Worm (Caenorhabditis elegans): ENCODE results near the gene F54E7.6.

F54E7.6 gene

ce11 chrIII:5642692-5643091 is 18.2 kb downstream of the F54E7.6 start:
- TF ChIP-seq ref-1 (GFP tag; conservative IDR thresholded peaks at IDR 0.05) (no peak), T22C8.4 (GFP tag; IDR thresholded peaks at IDR 0.05) (no peak), flt-1 (GFP tag; IDR thresholded peaks at IDR 0.05) (no peak), med-1 (GFP tag; optimal IDR thresholded peaks at IDR 0.05; ENCODE audit: insufficient read depth) (no peak), cog-1 (tag; optimal IDR thresholded peaks at IDR 0.05) (no peak), ztf-29 (GFP tag; IDR thresholded peaks at IDR 0.05) (no peak), klf-2 (GFP tag; conservative IDR thresholded peaks at IDR 0.05) (no peak), ztf-23 (GFP tag; IDR thresholded peaks at IDR 0.05) (no peak), tab-1 (GFP tag; IDR thresholded peaks at IDR 0.05) (no peak)

- TF ChIP-seq med-1 (GFP tag; optimal IDR thresholded peaks at IDR 0.05; ENCODE audit: insufficient read depth) (no peak), tab-1 (GFP tag; IDR thresholded peaks at IDR 0.05) (no peak)
Observed at ce11 chrIII:5639893-5640292, 21.0 kb downstream of the F54E7.6 start.

ce11 chrIII:5637297-5637876 is 23.5 kb downstream of the F54E7.6 start:
- peak; percentile 48; the same call in 1 of the 2 replicates for TF ChIP-seq klf-2 (GFP tag; conservative IDR thresholded peaks at IDR 0.05)
- TF ChIP-seq ztf-23 (GFP tag; IDR thresholded peaks at IDR 0.05): peak; percentile 55; the same call in 1 of the 2 replicates
- peak; percentile 82 for TF ChIP-seq flt-1 (GFP tag; IDR thresholded peaks at IDR 0.05)
- TF ChIP-seq T22C8.4 (GFP tag; IDR thresholded peaks at IDR 0.05): 0 out of 2 replicates have a peak, but pooled peaks have one; percentile 14
- TF ChIP-seq tab-1 (GFP tag; IDR thresholded peaks at IDR 0.05): peak; percentile 75; the same call in 1 of the 2 replicates

ce11 chrIII:5635179-5635578 is 25.7 kb downstream of the F54E7.6 start, which contains the start of gene ckk-1:
Gene ckk-1 (plus strand): TSS chrIII:5635479.
- no peak for TF ChIP-seq ztf-23 (GFP tag; IDR thresholded peaks at IDR 0.05)

- TF ChIP-seq cog-1 (tag; optimal IDR thresholded peaks at IDR 0.05): no peak
- TF ChIP-seq ref-1 (GFP tag; conservative IDR thresholded peaks at IDR 0.05): no peak
- TF ChIP-seq med-1 (GFP tag; optimal IDR thresholded peaks at IDR 0.05; ENCODE audit: insufficient read depth): no peak
- TF ChIP-seq ztf-29 (GFP tag; IDR thresholded peaks at IDR 0.05): no peak
- no peak for TF ChIP-seq flt-1 (GFP tag; IDR thresholded peaks at IDR 0.05)
- no peak for TF ChIP-seq ztf-23 (GFP tag; IDR thresholded peaks at IDR 0.05)
- no peak for TF ChIP-seq T22C8.4 (GFP tag; IDR thresholded peaks at IDR 0.05)
- no peak for TF ChIP-seq tab-1 (GFP tag; IDR thresholded peaks at IDR 0.05)
- no peak for TF ChIP-seq klf-2 (GFP tag; conservative IDR thresholded peaks at IDR 0.05)
Observed at ce11 chrIII:5634509-5634908, 26.4 kb downstream of the F54E7.6 start.

- TF ChIP-seq T22C8.4 (GFP tag; IDR thresholded peaks at IDR 0.05) (no peak), ztf-23 (GFP tag; IDR thresholded peaks at IDR 0.05) (no peak), klf-2 (GFP tag; conservative IDR thresholded peaks at IDR 0.05) (no peak), cog-1 (tag; optimal IDR thresholded peaks at IDR 0.05) (no peak)
Observed at ce11 chrIII:5632426-5632976, 28.4 kb downstream of the F54E7.6 start.

ce11 chrIII:5630350-5630749 is 30.5 kb downstream of the F54E7.6 start:
- TF ChIP-seq cog-1 (tag; optimal IDR thresholded peaks at IDR 0.05) (no peak), flt-1 (GFP tag; IDR thresholded peaks at IDR 0.05) (no peak), tab-1 (GFP tag; IDR thresholded peaks at IDR 0.05) (no peak), T22C8.4 (GFP tag; IDR thresholded peaks at IDR 0.05) (no peak), ztf-29 (GFP tag; IDR thresholded peaks at IDR 0.05) (no peak), klf-2 (GFP tag; conservative IDR thresholded peaks at IDR 0.05) (no peak), ref-1 (GFP tag; conservative IDR thresholded peaks at IDR 0.05) (no peak), med-1 (GFP tag; optimal IDR thresholded peaks at IDR 0.05; ENCODE audit: insufficient read depth) (no peak), ztf-23 (GFP tag; IDR thresholded peaks at IDR 0.05) (no peak)

- TF ChIP-seq med-1 (GFP tag; optimal IDR thresholded peaks at IDR 0.05; ENCODE audit: insufficient read depth) (no peak), flt-1 (GFP tag; IDR thresholded peaks at IDR 0.05) (no peak), cog-1 (tag; optimal IDR thresholded peaks at IDR 0.05) (no peak), tab-1 (GFP tag; IDR thresholded peaks at IDR 0.05) (no peak), ztf-29 (GFP tag; IDR thresholded peaks at IDR 0.05) (no peak), T22C8.4 (GFP tag; IDR thresholded peaks at IDR 0.05) (no peak), klf-2 (GFP tag; conservative IDR thresholded peaks at IDR 0.05) (no peak)
Observed at ce11 chrIII:5629225-5629624, 31.7 kb downstream of the F54E7.6 start.

- no peak for TF ChIP-seq med-1 (GFP tag; optimal IDR thresholded peaks at IDR 0.05; ENCODE audit: insufficient read depth)
- no peak for TF ChIP-seq ref-1 (GFP tag; conservative IDR thresholded peaks at IDR 0.05)
- no peak for TF ChIP-seq ztf-23 (GFP tag; IDR thresholded peaks at IDR 0.05)
- no peak for TF ChIP-seq T22C8.4 (GFP tag; IDR thresholded peaks at IDR 0.05)
- no peak for TF ChIP-seq klf-2 (GFP tag; conservative IDR thresholded peaks at IDR 0.05)
- no peak for TF ChIP-seq ztf-29 (GFP tag; IDR thresholded peaks at IDR 0.05)
- no peak for TF ChIP-seq tab-1 (GFP tag; IDR thresholded peaks at IDR 0.05)
- no peak for TF ChIP-seq cog-1 (tag; optimal IDR thresholded peaks at IDR 0.05)
- TF ChIP-seq flt-1 (GFP tag; IDR thresholded peaks at IDR 0.05): no peak
Observed at ce11 chrIII:5624835-5625234, 36.0 kb downstream of the F54E7.6 start, which contains the start of gene daf-4. Gene daf-4 (plus strand): TSS chrIII:5625135.

ce11 chrIII:5623418-5623817 is 37.5 kb downstream of the F54E7.6 start:
- no peak for TF ChIP-seq ztf-29 (GFP tag; IDR thresholded peaks at IDR 0.05)
- no peak for TF ChIP-seq flt-1 (GFP tag; IDR thresholded peaks at IDR 0.05)
- TF ChIP-seq T22C8.4 (GFP tag; IDR thresholded peaks at IDR 0.05): no peak
- no peak for TF ChIP-seq cog-1 (tag; optimal IDR thresholded peaks at IDR 0.05)
- TF ChIP-seq med-1 (GFP tag; optimal IDR thresholded peaks at IDR 0.05; ENCODE audit: insufficient read depth): no peak
- TF ChIP-seq ref-1 (GFP tag; conservative IDR thresholded peaks at IDR 0.05): no peak
- TF ChIP-seq klf-2 (GFP tag; conservative IDR thresholded peaks at IDR 0.05): no peak
- no peak for TF ChIP-seq tab-1 (GFP tag; IDR thresholded peaks at IDR 0.05)
- no peak for TF ChIP-seq ztf-23 (GFP tag; IDR thresholded peaks at IDR 0.05)
